Worm (Caenorhabditis elegans) whole organism, L4 larva: ENCODE measurements around the gene Y50D4A.6.

Source experiments
- F10B5.3 ChIP-seq: sonication (generic microtip); optimal IDR thresholded peaks from 2 replicates; lab custom pipeline; 2016; ENCODE audit warnings: mild to moderate bottlenecking, missing genetic modification characterization, missing compliant biosample characterization
- F37D6.2 ChIP-seq: sonication (generic microtip); optimal IDR thresholded peaks from 2 replicates; lab custom pipeline; 2016; ENCODE audit warnings: mild to moderate bottlenecking, missing genetic modification characterization, missing compliant biosample characterization
- F44E2.7 ChIP-seq: fragments of 200-800 bp; sonication (Bioruptor generic); IDR thresholded peaks from 2 replicates; pipeline ENCODE4 v2.1.2; 2022; ENCODE audit warnings: missing genetic modification characterization, missing compliant biosample characterization
- Y5F2A.4 ChIP-seq: fragments of 200-800 bp; sonication (Bioruptor generic); optimal IDR thresholded peaks from 2 replicates; lab custom pipeline; 2018; ENCODE audit warnings: mild to moderate bottlenecking, missing genetic modification characterization, missing compliant biosample characterization
- ZK337.2 ChIP-seq: fragments of 200-800 bp; sonication (Bioruptor generic); IDR thresholded peaks from 2 replicates; pipeline ENCODE4 v1.3.6; 2022; ENCODE audit warnings: missing genetic modification reagents, missing genetic modification characterization, missing compliant biosample characterization
- aha-1 ChIP-seq: fragments of 150-350 bp; peaks from one replicate; lab custom pipeline; 2014; ENCODE audit warnings: missing biosample characterization, missing genetic modification characterization
- aly-2 ChIP-seq: sonication (generic microtip); optimal IDR thresholded peaks from 2 replicates; lab custom pipeline; 2018; ENCODE audit warnings: missing biosample characterization, missing genetic modification characterization
- arid-1 ChIP-seq: fragments of 200-800 bp; sonication (Bioruptor generic); conservative IDR thresholded peaks from 2 replicates; pipeline ENCODE4 v1.3.6; 2022; ENCODE audit warnings: missing genetic modification reagents, missing genetic modification characterization, missing compliant biosample characterization
- ceh-62 ChIP-seq: sonication (generic microtip); optimal IDR thresholded peaks from 2 replicates; lab custom pipeline; 2017; ENCODE audit warnings: missing biosample characterization, missing genetic modification characterization
- ceh-82 ChIP-seq: sonication (generic microtip); optimal IDR thresholded peaks from 2 replicates; lab custom pipeline; 2017; ENCODE audit warnings: missing biosample characterization, missing genetic modification characterization
- ces-1 ChIP-seq: fragments of 150-350 bp; sonication (generic microtip); optimal IDR thresholded peaks from 4 replicates; lab custom pipeline; 2014; ENCODE audit warnings: missing biosample characterization, missing genetic modification reagents, missing genetic modification characterization
- cey-2 ChIP-seq: sonication (generic microtip); optimal IDR thresholded peaks from 3 replicates; lab custom pipeline; 2017; ENCODE audit warnings: missing genetic modification characterization, mild to moderate bottlenecking, missing compliant biosample characterization, antibody characterized with exemption, borderline replicate concordance; ENCODE audit not compliant: insufficient read depth
- daf-12 ChIP-seq: fragments of 150-350 bp; optimal IDR thresholded peaks from 2 replicates; lab custom pipeline; 2014; ENCODE audit warnings: missing biosample characterization, missing genetic modification reagents, missing genetic modification characterization
- daf-19 ChIP-seq: fragments of 200-800 bp; sonication (Bioruptor generic); conservative IDR thresholded peaks from 2 replicates; pipeline ENCODE4 v1.3.6; 2022; ENCODE audit warnings: missing genetic modification characterization, missing compliant biosample characterization
- daf-8 ChIP-seq: fragments of 200-800 bp; sonication (Bioruptor generic); IDR thresholded peaks from 2 replicates; pipeline ENCODE4 v1.3.6; 2022; ENCODE audit warnings: missing genetic modification characterization, missing compliant biosample characterization
- dmd-8 ChIP-seq: fragments of 200-800 bp; sonication (Bioruptor generic); IDR thresholded peaks from 2 replicates; pipeline ENCODE4 v1.3.6; 2022; ENCODE audit warnings: missing genetic modification characterization, missing compliant biosample characterization
- dmd-9 ChIP-seq: fragments of 200-800 bp; sonication (Bioruptor generic); IDR thresholded peaks from 2 replicates; pipeline ENCODE4 v1.3.6; 2022; ENCODE audit warnings: missing genetic modification reagents, missing genetic modification characterization, missing compliant biosample characterization
- dve-1 ChIP-seq: sonication (generic microtip); optimal IDR thresholded peaks from 2 replicates; lab custom pipeline; 2017; ENCODE audit warnings: antibody characterized with exemption, mild to moderate bottlenecking, missing genetic modification characterization, missing compliant biosample characterization; ENCODE audit not compliant: insufficient read depth
- egl-27 ChIP-seq: sonication (generic microtip); optimal IDR thresholded peaks from 3 replicates; lab custom pipeline; 2017; ENCODE audit warnings: missing biosample characterization, missing genetic modification reagents, missing genetic modification characterization
- egl-43 ChIP-seq: fragments of 200-800 bp; sonication (Bioruptor generic); IDR thresholded peaks from 2 replicates; pipeline ENCODE4 v1.3.6; 2022; ENCODE audit warnings: missing genetic modification reagents, missing genetic modification characterization, missing compliant biosample characterization
- fos-1 ChIP-seq: fragments of 150-350 bp; optimal IDR thresholded peaks from 2 replicates; lab custom pipeline; 2014; ENCODE audit warnings: missing biosample characterization, missing genetic modification characterization
- hif-1 ChIP-seq, 2 experiments: sonication (generic microtip); optimal IDR thresholded peaks; 2 replicates each; lab custom pipeline; 2016 to 2017; ENCODE audit warnings: missing compliant biosample characterization in 2 of 2, missing genetic modification characterization in 2 of 2, missing genetic modification reagents in 2 of 2, missing genotype in 2 of 2, mild to moderate bottlenecking in 1 of 2
- lin-13 ChIP-seq: fragments of 150-350 bp; optimal IDR thresholded peaks from 2 replicates; lab custom pipeline; 2014; ENCODE audit warnings: missing biosample characterization, missing genetic modification reagents, missing genetic modification characterization
- lin-29 ChIP-seq: fragments of 200-800 bp; sonication (Bioruptor generic); IDR thresholded peaks from 2 replicates; pipeline ENCODE4 v1.3.6; 2022; ENCODE audit warnings: missing genetic modification reagents, missing genetic modification characterization, missing compliant biosample characterization
- lin-38 ChIP-seq: fragments of 200-800 bp; sonication (Bioruptor generic); IDR thresholded peaks from 2 replicates; pipeline ENCODE4 v1.3.6; 2022; ENCODE audit warnings: missing genetic modification reagents, missing genetic modification characterization, missing compliant biosample characterization
- madf-5 ChIP-seq, 2 experiments: fragments of 200-800 bp; sonication (Bioruptor generic); IDR thresholded peaks; 2 replicates each; pipeline ENCODE4 v1.3.6; 2022; ENCODE audit warnings: missing compliant biosample characterization in 2 of 2, missing genetic modification characterization in 2 of 2
- mdl-1 ChIP-seq, 2 experiments: fragments of 150-350 bp in 1 of 2; sonication (generic microtip) in 1 of 2; optimal IDR thresholded peaks; 2 replicates each; lab custom pipeline; 2014 to 2017; ENCODE audit warnings: missing biosample characterization in 2 of 2, missing genetic modification characterization in 2 of 2
- mep-1 ChIP-seq: fragments of 150-350 bp; sonication (generic microtip); optimal IDR thresholded peaks from 3 replicates; lab custom pipeline; 2014; ENCODE audit warnings: missing biosample characterization, missing genetic modification characterization
- nhr-10 ChIP-seq: fragments of 150-350 bp; optimal IDR thresholded peaks from 2 replicates; lab custom pipeline; 2014; ENCODE audit warnings: missing biosample characterization, missing genetic modification characterization
- nhr-102 ChIP-seq: sonication (generic microtip); optimal IDR thresholded peaks from 2 replicates; lab custom pipeline; 2016; ENCODE audit warnings: mild to moderate bottlenecking, missing genetic modification characterization, moderate library complexity, missing compliant biosample characterization
- nhr-28 ChIP-seq: fragments of 150-350 bp; optimal IDR thresholded peaks from 2 replicates; lab custom pipeline; 2014; ENCODE audit warnings: missing biosample characterization, missing genetic modification characterization
- nhr-41 ChIP-seq: fragments of 200-800 bp; sonication (Bioruptor generic); IDR thresholded peaks from 2 replicates; pipeline ENCODE4 v1.3.6; 2022; ENCODE audit warnings: missing genetic modification reagents, missing genetic modification characterization, missing compliant biosample characterization
- nhr-42 ChIP-seq: fragments of 200-800 bp; sonication (Bioruptor generic); IDR thresholded peaks from 2 replicates; pipeline ENCODE4 v1.3.6; 2022; ENCODE audit warnings: missing genetic modification characterization, missing compliant biosample characterization
- nhr-48 ChIP-seq: sonication (generic microtip); optimal IDR thresholded peaks from 2 replicates; lab custom pipeline; 2016; ENCODE audit warnings: mild to moderate bottlenecking, missing genetic modification characterization, missing compliant biosample characterization
- nhr-6 ChIP-seq: fragments of 150-350 bp; optimal IDR thresholded peaks from 2 replicates; lab custom pipeline; 2014; ENCODE audit warnings: missing biosample characterization, missing genetic modification characterization
- nhr-76 ChIP-seq: fragments of 150-350 bp; optimal IDR thresholded peaks from 2 replicates; lab custom pipeline; 2014; ENCODE audit warnings: missing biosample characterization, missing genetic modification characterization
- nhr-77 ChIP-seq: fragments of 150-350 bp; optimal IDR thresholded peaks from 2 replicates; lab custom pipeline; 2014; ENCODE audit warnings: missing biosample characterization, missing genetic modification characterization
- pha-4 ChIP-seq, 2 experiments: fragments of 150-350 bp in 1 of 2; fragments of 200-800 bp in 1 of 2; sonication (Bioruptor generic) in 1 of 2; IDR thresholded peaks in 1 of 2; optimal IDR thresholded peaks in 1 of 2; 2 replicates each; pipeline versions ENCODE4 v1.3.6 to Lab custom; 2014 to 2022; ENCODE audit warnings: missing genetic modification characterization in 2 of 2, missing genetic modification reagents in 2 of 2, missing biosample characterization in 1 of 2, missing compliant biosample characterization in 1 of 2
- php-3 ChIP-seq: fragments of 200-800 bp; sonication (Bioruptor generic); IDR thresholded peaks from 2 replicates; pipeline ENCODE4 v1.3.6; 2022; ENCODE audit warnings: missing genetic modification reagents, missing genetic modification characterization, missing compliant biosample characterization
- pqm-1 ChIP-seq: sonication (generic microtip); optimal IDR thresholded peaks from 2 replicates; lab custom pipeline; 2017; ENCODE audit warnings: missing biosample characterization, missing genetic modification characterization
- rbr-2 ChIP-seq: sonication (generic microtip); optimal IDR thresholded peaks from 2 replicates; lab custom pipeline; 2016; ENCODE audit warnings: missing genotype, missing genetic modification characterization, missing compliant biosample characterization
- skn-1 ChIP-seq: fragments of 150-350 bp; optimal IDR thresholded peaks from 2 replicates; lab custom pipeline; 2014; ENCODE audit warnings: missing biosample characterization, missing genetic modification characterization
- snpc-1.2 ChIP-seq: fragments of 200-800 bp; sonication (Bioruptor generic); IDR thresholded peaks from 2 replicates; pipeline ENCODE4 v1.3.6; 2022; ENCODE audit warnings: missing genetic modification reagents, missing genetic modification characterization, missing compliant biosample characterization
- snpc-4 ChIP-seq: fragments of 150-350 bp; optimal IDR thresholded peaks from 2 replicates; lab custom pipeline; 2014; ENCODE audit warnings: missing biosample characterization, missing genetic modification characterization
- spr-3 ChIP-seq: fragments of 200-800 bp; sonication (Bioruptor generic); optimal IDR thresholded peaks from 2 replicates; lab custom pipeline; 2018; ENCODE audit warnings: mild to moderate bottlenecking, missing genetic modification characterization, missing compliant biosample characterization
- tag-97 ChIP-seq: fragments of 200-800 bp; sonication (Bioruptor generic); IDR thresholded peaks from 2 replicates; pipeline ENCODE4 v1.3.6; 2022; ENCODE audit warnings: missing genetic modification characterization, missing compliant biosample characterization
- tra-1 ChIP-seq: fragments of 200-800 bp; sonication (Bioruptor generic); IDR thresholded peaks from 2 replicates; pipeline ENCODE4 v1.3.6; 2022; ENCODE audit warnings: missing genetic modification reagents, missing genetic modification characterization, missing compliant biosample characterization
- unc-130 ChIP-seq: sonication (generic microtip); optimal IDR thresholded peaks from 2 replicates; lab custom pipeline; 2016; ENCODE audit warnings: missing genetic modification reagents, missing genetic modification characterization, missing compliant biosample characterization
- unc-39 ChIP-seq: sonication (generic microtip); optimal IDR thresholded peaks from 2 replicates; lab custom pipeline; 2017; ENCODE audit warnings: missing biosample characterization, missing genetic modification characterization
- zag-1 ChIP-seq: fragments of 150-350 bp; optimal IDR thresholded peaks from 2 replicates; lab custom pipeline; 2014; ENCODE audit warnings: missing biosample characterization, missing genetic modification characterization
- zfp-3 ChIP-seq: fragments of 200-800 bp; sonication (Bioruptor generic); conservative IDR thresholded peaks from 2 replicates; pipeline ENCODE4 v1.3.6; 2022; ENCODE audit warnings: missing genetic modification reagents, missing genetic modification characterization, missing compliant biosample characterization
- zip-11 ChIP-seq: fragments of 200-800 bp; sonication (Bioruptor generic); IDR thresholded peaks from 2 replicates; pipeline ENCODE4 v1.3.6; 2022; ENCODE audit warnings: missing genetic modification characterization, missing compliant biosample characterization

The Y50D4A.6 gene

ce11 chrV:1153925-1154324 lies 45.1 kb downstream of the Y50D4A.6 start (continued):
- TF ChIP-seq tra-1 (GFP tag; lab: Robert Waterston, UW) (peak; percentile 57; the same call in 1 of the 2 replicates), lin-38 (GFP tag; lab: Robert Waterston, UW) (peak; percentile 22; the same call in 1 of the 2 replicates), skn-1 (tag; lab: Kevin White, UChicago) (no peak), ces-1 (GFP tag; lab: Kevin White, UChicago) (no peak), nhr-76 (tag; lab: Kevin White, UChicago) (no peak), lin-29 (GFP tag; lab: Robert Waterston, UW) (no peak), rbr-2 (tag; lab: Kevin White, UChicago) (peak; percentile 67), mep-1 (tag; lab: Kevin White, UChicago) (peak; percentile 65), nhr-102 (peak; percentile 22), nhr-42 (no peak), nhr-48 (tag; lab: Kevin White, UChicago) (no peak), nhr-6 (no peak), mdl-1 (tag; optimal IDR thresholded peaks at IDR 0.05; lab: Kevin White, UChicago) (peak in 1 of 2 experiments; percentile 71), madf-5 (GFP tag; IDR thresholded peaks at IDR 0.05; lab: Robert Waterston, UW) (no peak), snpc-4 (no peak), nhr-77 (tag; lab: Kevin White, UChicago) (peak; percentile 11), cey-2 (tag; lab: Kevin White, UChicago) (no peak), dve-1 (peak; percentile 72), F37D6.2 (tag; lab: Kevin White, UChicago) (peak; percentile 58), dmd-8 (no peak), zfp-3 (GFP tag; lab: Robert Waterston, UW) (no peak), spr-3 (GFP tag; lab: Kevin White, UChicago) (no peak), F44E2.7 (GFP tag; lab: Robert Waterston, UW) (no peak), pha-4 (GFP tag; IDR thresholded peaks at IDR 0.05; lab: Robert Waterston, UW) (no peak; the same call in 1 of the 2 replicates), pha-4 (tag; optimal IDR thresholded peaks at IDR 0.05; lab: Kevin White, UChicago) (no peak), hif-1 (tag; optimal IDR thresholded peaks at IDR 0.05; lab: Kevin White, UChicago) (peak in 1 of 2 experiments; percentile 66), dmd-9 (peak; percentile 42; the same call in 1 of the 2 replicates), nhr-28 (tag; lab: Kevin White, UChicago) (no peak), daf-19 (no peak), unc-39 (tag; lab: Kevin White, UChicago) (no peak), daf-12 (tag; lab: Kevin White, UChicago) (no peak), zip-11 (GFP tag; lab: Robert Waterston, UW) (no peak), nhr-41 (no peak), pqm-1 (no peak), aha-1 (tag; lab: Kevin White, UChicago) (no peak), ZK337.2 (GFP tag; lab: Robert Waterston, UW) (no peak), zag-1 (tag; lab: Kevin White, UChicago) (no peak), php-3 (0 out of 2 replicates have a peak, but pooled peaks have one; percentile 22), unc-130 (GFP tag; lab: Kevin White, UChicago) (no peak), lin-13 (GFP tag; lab: Kevin White, UChicago) (no peak), aly-2 (tag; lab: Kevin White, UChicago) (no peak), Y5F2A.4 (GFP tag; lab: Kevin White, UChicago) (no peak), F10B5.3 (tag; lab: Kevin White, UChicago) (no peak), snpc-1.2 (peak; percentile 28; the same call in 1 of the 2 replicates), fos-1 (tag; lab: Kevin White, UChicago) (no peak), ceh-82 (tag; lab: Kevin White, UChicago) (no peak), arid-1 (GFP tag; lab: Robert Waterston, UW) (0 out of 2 replicates have a peak, but pooled peaks have one; percentile 20), nhr-10 (tag; lab: Kevin White, UChicago) (no peak), daf-8 (GFP tag; lab: Robert Waterston, UW) (no peak), egl-43 (GFP tag; lab: Robert Waterston, UW) (peak; percentile 64), tag-97 (GFP tag; lab: Robert Waterston, UW) (no peak), ceh-62 (tag; lab: Kevin White, UChicago) (no peak), egl-27 (no peak)
